Fruit fly (Drosophila melanogaster): Measurements from ENCODE around the gene jus.

Gene jus

DNA sequence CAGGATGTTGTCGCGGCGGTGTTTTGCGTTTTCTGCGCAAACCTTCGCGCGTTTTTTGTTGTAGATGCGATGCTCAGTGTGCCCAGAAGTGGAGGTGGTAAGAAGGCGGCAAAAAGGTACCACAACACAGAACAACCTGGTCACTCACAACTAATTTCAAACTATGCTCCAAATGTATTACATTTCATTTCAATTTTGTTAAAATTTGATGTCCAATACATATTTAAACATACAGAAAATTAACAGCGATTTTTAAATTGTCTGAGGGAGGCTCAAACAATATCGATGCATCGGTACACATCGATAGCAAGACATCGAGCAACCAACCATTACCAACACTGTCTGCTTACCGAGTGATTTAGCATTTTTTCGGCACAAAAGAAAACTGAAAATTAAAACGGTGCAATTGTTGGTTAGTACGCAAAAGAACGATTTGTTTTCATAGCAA lies 41.6 kb downstream of the jus start, which contains the start of the genes Slbp and Rpn2:
Gene Slbp (minus strand): TSS at position 70 of the 448 bp plus-strand sequence.
Gene Rpn2 (plus strand): TSS at position 328 of the 448 bp plus-strand sequence.
- TF ChIP-seq tai (GFP tag; optimal IDR thresholded peaks at IDR 0.05): no peak
- TF ChIP-seq ey (GFP tag; optimal IDR thresholded peaks at IDR 0.05): peak; percentile 34
- peak; percentile 45 for TF ChIP-seq Myc (optimal IDR thresholded peaks at IDR 0.05)
- TF ChIP-seq brk (GFP tag; optimal IDR thresholded peaks at IDR 0.05): no peak
- TF ChIP-seq rgr (GFP tag; optimal IDR thresholded peaks at IDR 0.05): peak; percentile 69
- no peak for TF ChIP-seq woc (GFP tag; optimal IDR thresholded peaks at IDR 0.05)
- peak; percentile 59 for TF ChIP-seq OdsH (GFP tag; optimal IDR thresholded peaks at IDR 0.05)
- TF ChIP-seq sv (GFP tag; optimal IDR thresholded peaks at IDR 0.05): peak; percentile 5
- TF ChIP-seq h (GFP tag; optimal IDR thresholded peaks at IDR 0.05): peak; percentile 69
- TF ChIP-seq Rel (GFP tag; optimal IDR thresholded peaks at IDR 0.05): no peak
- peak; percentile 62 for TF ChIP-seq Rel (tag; optimal IDR thresholded peaks at IDR 0.05)
- no peak for TF ChIP-seq dmrt93B (GFP tag; optimal IDR thresholded peaks at IDR 0.05)
- peak in 1 of 2 experiments; percentile 67 for TF ChIP-seq foxo (GFP tag; optimal IDR thresholded peaks at IDR 0.05)
- TF ChIP-seq br (GFP tag; optimal IDR thresholded peaks at IDR 0.05): peak; percentile 38
- TF ChIP-seq pan (optimal IDR thresholded peaks at IDR 0.05): no peak
- TF ChIP-seq CG9705 (GFP tag; optimal IDR thresholded peaks at IDR 0.05): peak; percentile 46
- peak; percentile 56 for TF ChIP-seq Sp1 (GFP tag; optimal IDR thresholded peaks at IDR 0.05)
- peak; percentile 41 for TF ChIP-seq HLH106 (tag; optimal IDR thresholded peaks at IDR 0.05)
- peak; percentile 61 for TF ChIP-seq psq (GFP tag; optimal IDR thresholded peaks at IDR 0.05)
- no peak for TF ChIP-seq Hr83 (GFP tag; optimal IDR thresholded peaks at IDR 0.05; ENCODE audit: poor library complexity, severe bottlenecking)
- peak; percentile 14 for TF ChIP-seq Mio (GFP tag; optimal IDR thresholded peaks at IDR 0.05)
- peak; percentile 50 for TF ChIP-seq fru (GFP tag; optimal IDR thresholded peaks at IDR 0.05)
- no peak for TF ChIP-seq jim (GFP tag; optimal IDR thresholded peaks at IDR 0.05)

DNA sequence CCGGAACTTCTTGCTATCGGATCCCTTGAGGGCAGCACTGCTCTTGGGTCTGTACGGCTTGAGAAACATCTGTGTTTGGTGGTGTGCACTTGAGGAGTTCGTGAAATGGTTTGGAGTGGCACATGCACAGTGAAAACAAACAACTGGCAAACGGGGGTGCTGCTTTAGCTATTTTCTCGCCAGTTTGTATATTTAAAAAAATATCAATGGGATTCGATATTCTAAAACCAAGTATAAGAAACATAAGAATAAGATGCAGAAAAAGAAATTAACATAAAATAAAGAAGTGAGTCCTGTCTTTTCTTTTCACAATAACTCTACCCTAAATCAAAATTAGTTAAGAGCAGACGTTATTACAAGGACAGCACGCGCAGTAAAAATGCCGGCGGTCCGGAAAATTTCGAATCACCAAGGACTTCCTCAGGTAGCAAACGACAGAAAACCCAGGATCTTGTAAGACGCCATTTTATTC lies 43.1 kb downstream of the jus start, which contains the start of gene eIF2D:
Gene eIF2D (minus strand): TSS at position 174 of the 472 bp plus-strand sequence.
- TF ChIP-seq sv (GFP tag; optimal IDR thresholded peaks at IDR 0.05): peak; percentile 5
- TF ChIP-seq dsf (GFP tag; optimal IDR thresholded peaks at IDR 0.05; ENCODE audit: borderline replicate concordance): no peak
- peak; percentile 37 for TF ChIP-seq CG9705 (GFP tag; optimal IDR thresholded peaks at IDR 0.05)
- peak; percentile 64 for TF ChIP-seq rgr (GFP tag; optimal IDR thresholded peaks at IDR 0.05)
- TF ChIP-seq Rel (GFP tag; optimal IDR thresholded peaks at IDR 0.05): no peak
- peak; percentile 22 for TF ChIP-seq Rel (tag; optimal IDR thresholded peaks at IDR 0.05)
- TF ChIP-seq jim (GFP tag; optimal IDR thresholded peaks at IDR 0.05): no peak
- TF ChIP-seq Dfd (GFP tag; optimal IDR thresholded peaks at IDR 0.05): no peak
- TF ChIP-seq Sp1 (GFP tag; optimal IDR thresholded peaks at IDR 0.05): peak; percentile 41
- peak; percentile 78 for TF ChIP-seq Myc (optimal IDR thresholded peaks at IDR 0.05)
- TF ChIP-seq lola (GFP tag; optimal IDR thresholded peaks at IDR 0.05): no peak
- peak; percentile 57 for TF ChIP-seq ey (GFP tag; optimal IDR thresholded peaks at IDR 0.05)
- TF ChIP-seq h (GFP tag; optimal IDR thresholded peaks at IDR 0.05): peak; percentile 63
- TF ChIP-seq foxo (GFP tag; optimal IDR thresholded peaks at IDR 0.05): peak in 1 of 2 experiments; percentile 65
- peak; percentile 36 for TF ChIP-seq OdsH (GFP tag; optimal IDR thresholded peaks at IDR 0.05)
- no peak for TF ChIP-seq Hr78 (GFP tag; optimal IDR thresholded peaks at IDR 0.05)
- no peak for TF ChIP-seq Abd-B (GFP tag; optimal IDR thresholded peaks at IDR 0.05)
- no peak for TF ChIP-seq Jra (GFP tag; optimal IDR thresholded peaks at IDR 0.05)
- no peak for TF ChIP-seq brk (GFP tag; optimal IDR thresholded peaks at IDR 0.05)
- TF ChIP-seq sage (GFP tag; optimal IDR thresholded peaks at IDR 0.05): no peak
- TF ChIP-seq HLH106 (tag; optimal IDR thresholded peaks at IDR 0.05): peak; percentile 69
- TF ChIP-seq psq (GFP tag; optimal IDR thresholded peaks at IDR 0.05): peak; percentile 14

DNA sequence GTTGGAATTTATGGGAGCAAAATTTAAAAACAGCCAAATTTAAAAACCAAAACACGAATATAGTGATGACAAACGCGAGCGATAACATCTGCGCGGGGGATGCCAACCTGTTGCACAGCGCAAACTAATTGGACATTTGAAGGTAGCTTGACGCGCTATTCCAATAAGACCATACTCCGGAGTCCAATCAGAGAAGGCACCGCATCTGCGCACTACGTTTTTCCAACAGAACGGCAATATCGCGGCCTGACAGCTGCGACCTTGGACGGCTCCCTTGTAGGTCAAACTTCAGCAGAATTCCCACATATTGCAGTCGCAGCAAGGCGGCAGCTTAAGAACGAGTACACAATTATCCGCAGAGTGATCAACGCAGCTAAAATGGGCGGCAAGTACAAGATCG lies 46.7 kb downstream of the jus start, which contains the start of the genes CG11882 and Pglym78:
Gene CG11882 (minus strand): TSS at position 101 of the 400 bp plus-strand sequence.
Gene Pglym78 (plus strand): TSS at position 177 of the 400 bp plus-strand sequence.
- no peak for TF ChIP-seq br (GFP tag; optimal IDR thresholded peaks at IDR 0.05)
- TF ChIP-seq dl (GFP tag; optimal IDR thresholded peaks at IDR 0.05; ENCODE audit: insufficient read depth in 1 of 2, partially characterized antibody in 2 of 2): peak in 1 of 2 experiments; percentile 40
- TF ChIP-seq CrebA (GFP tag; optimal IDR thresholded peaks at IDR 0.05; ENCODE audit: borderline replicate concordance): no peak
- TF ChIP-seq sv (GFP tag; optimal IDR thresholded peaks at IDR 0.05): peak; percentile 19
- peak; percentile 30 for TF ChIP-seq Sp1 (GFP tag; optimal IDR thresholded peaks at IDR 0.05)
- no peak for TF ChIP-seq Rel (GFP tag; optimal IDR thresholded peaks at IDR 0.05)
- TF ChIP-seq Rel (tag; optimal IDR thresholded peaks at IDR 0.05): peak; percentile 80
- TF ChIP-seq GATAd (GFP tag; optimal IDR thresholded peaks at IDR 0.05): no peak
- TF ChIP-seq dsf (GFP tag; optimal IDR thresholded peaks at IDR 0.05; ENCODE audit: borderline replicate concordance): no peak
- TF ChIP-seq Hr83 (GFP tag; optimal IDR thresholded peaks at IDR 0.05; ENCODE audit: poor library complexity, severe bottlenecking): peak; percentile 80
- peak; percentile 26 for TF ChIP-seq psq (GFP tag; optimal IDR thresholded peaks at IDR 0.05)
- no peak for TF ChIP-seq sage (GFP tag; optimal IDR thresholded peaks at IDR 0.05)
- TF ChIP-seq Dif (GFP tag; optimal IDR thresholded peaks at IDR 0.05; ENCODE audit: partially characterized antibody): peak; percentile 13
- no peak for TF ChIP-seq pan (optimal IDR thresholded peaks at IDR 0.05)
- no peak for TF ChIP-seq jim (GFP tag; optimal IDR thresholded peaks at IDR 0.05)
- peak; percentile 51 for TF ChIP-seq rgr (GFP tag; optimal IDR thresholded peaks at IDR 0.05)
- TF ChIP-seq HLH106 (tag; optimal IDR thresholded peaks at IDR 0.05): peak; percentile 1
- TF ChIP-seq lola (GFP tag; optimal IDR thresholded peaks at IDR 0.05): no peak
- TF ChIP-seq ey (GFP tag; optimal IDR thresholded peaks at IDR 0.05): peak; percentile 43
- peak in 1 of 2 experiments; percentile 73 for TF ChIP-seq foxo (GFP tag; optimal IDR thresholded peaks at IDR 0.05)
- peak; percentile 38 for TF ChIP-seq OdsH (GFP tag; optimal IDR thresholded peaks at IDR 0.05)
- no peak for TF ChIP-seq Myc (optimal IDR thresholded peaks at IDR 0.05)

Data from whole organism, wandering third instar larva.